Fruit fly (Drosophila melanogaster) whole organism, embryonic: ENCODE measurements around the gene Cat.
A peak's percentile ranks its signal among the peaks of the same experiment; 100 is the strongest.

Source experiments
- Adf1 ChIP-seq: fragments of 200-800 bp; sonication (Bioruptor generic); IDR thresholded peaks from 2 replicates; pipeline ENCODE4 v1.3.6; 2022; ENCODE audit warnings: missing biosample characterization, missing genetic modification characterization
- Asciz ChIP-seq: fragments of 200-800 bp; sonication (Bioruptor generic); optimal IDR thresholded peaks from 2 replicates; lab custom pipeline; 2017; ENCODE audit warnings: missing biosample characterization, mild to moderate bottlenecking, missing genetic modification characterization, missing genetic modification reagents
- Bteb2 ChIP-seq: fragments of 200-800 bp; sonication (Bioruptor generic); optimal IDR thresholded peaks from 2 replicates; lab custom pipeline; 2016; ENCODE audit warnings: missing biosample characterization, missing genetic modification characterization
- CG1024 ChIP-seq: fragments of 200-800 bp; sonication (Bioruptor generic); IDR thresholded peaks from 2 replicates; pipeline ENCODE4 v1.3.6; 2022; ENCODE audit warnings: missing biosample characterization, missing genetic modification characterization
- CG11247 ChIP-seq: fragments of 200-800 bp; sonication (Bioruptor generic); IDR thresholded peaks from 2 replicates; pipeline ENCODE4 v1.3.6; 2022; ENCODE audit warnings: missing biosample characterization, missing genetic modification characterization
- CG12104 ChIP-seq: fragments of 200-800 bp; sonication (Bioruptor generic); optimal IDR thresholded peaks from 3 replicates; lab custom pipeline; 2016; ENCODE audit warnings: missing biosample characterization, missing genetic modification characterization
- CG14050 ChIP-seq: fragments of 200-800 bp; sonication (Bioruptor generic); IDR thresholded peaks from 3 replicates; pipeline ENCODE4 v1.3.6; 2022; ENCODE audit warnings: missing biosample characterization, missing genetic modification characterization
- CG14710 ChIP-seq: fragments of 200-800 bp; sonication (Bioruptor generic); optimal IDR thresholded peaks from 3 replicates; lab custom pipeline; 2019; ENCODE audit warnings: missing biosample characterization, mild to moderate bottlenecking, missing genetic modification characterization, moderate library complexity
- CG15073 ChIP-seq: fragments of 200-800 bp; sonication (Bioruptor generic); optimal IDR thresholded peaks from 2 replicates; lab custom pipeline; 2016; ENCODE audit warnings: missing biosample characterization, missing genetic modification characterization
- CG1602 ChIP-seq: fragments of 200-800 bp; sonication (Bioruptor generic); optimal IDR thresholded peaks from 3 replicates; lab custom pipeline; 2016; ENCODE audit warnings: missing biosample characterization, missing genetic modification characterization
- CG16863 ChIP-seq: fragments of 200-800 bp; sonication (Bioruptor generic); optimal IDR thresholded peaks from 3 replicates; lab custom pipeline; 2016; ENCODE audit warnings: missing biosample characterization, missing genetic modification characterization
- CG17328 ChIP-seq: fragments of 200-800 bp; sonication (Bioruptor generic); IDR thresholded peaks from 2 replicates; pipeline ENCODE4 v1.3.6; 2022; ENCODE audit warnings: missing biosample characterization, missing genetic modification characterization
- CG2712 ChIP-seq: fragments of 200-800 bp; optimal IDR thresholded peaks from 3 replicates; lab custom pipeline; 2019; ENCODE audit warnings: missing biosample characterization, mild to moderate bottlenecking, missing genetic modification characterization, moderate library complexity
- CG32767 ChIP-seq: fragments of 200-800 bp; sonication (Bioruptor generic); IDR thresholded peaks from 2 replicates; pipeline ENCODE4 v1.3.6; 2022; ENCODE audit warnings: missing biosample characterization, missing genetic modification characterization
- CG7987 ChIP-seq: fragments of 200-800 bp; sonication (Bioruptor generic); optimal IDR thresholded peaks from 2 replicates; lab custom pipeline; 2018; ENCODE audit warnings: missing biosample characterization, mild to moderate bottlenecking, missing genetic modification characterization, moderate library complexity
- CG8089 ChIP-seq: fragments of 200-800 bp; sonication (Bioruptor generic); optimal IDR thresholded peaks from 3 replicates; lab custom pipeline; 2016; ENCODE audit warnings: missing biosample characterization, missing genetic modification characterization
- CG8924 ChIP-seq: fragments of 200-800 bp; optimal IDR thresholded peaks from 3 replicates; lab custom pipeline; 2019; ENCODE audit warnings: missing biosample characterization, mild to moderate bottlenecking, missing genetic modification characterization, moderate library complexity
- Chrac-16 ChIP-seq: fragments of 200-800 bp; sonication (Bioruptor generic); optimal IDR thresholded peaks from 3 replicates; lab custom pipeline; 2016; ENCODE audit warnings: missing biosample characterization, missing genetic modification characterization
- CrebB ChIP-seq: fragments of 200-800 bp; sonication (Bioruptor generic); optimal IDR thresholded peaks from 3 replicates; lab custom pipeline; 2018; ENCODE audit warnings: missing biosample characterization, mild to moderate bottlenecking, missing genetic modification characterization
- Deaf1 ChIP-seq: fragments of 200-800 bp; optimal IDR thresholded peaks from 3 replicates; lab custom pipeline; 2019; ENCODE audit warnings: missing biosample characterization, mild to moderate bottlenecking, missing genetic modification characterization, moderate library complexity
- Dref ChIP-seq: fragments of 200-800 bp; sonication (Bioruptor generic); IDR thresholded peaks from 2 replicates; pipeline ENCODE4 v1.3.6; 2022; ENCODE audit warnings: missing biosample characterization, missing genetic modification characterization
- Drgx ChIP-seq: fragments of 200-800 bp; sonication (Bioruptor generic); IDR thresholded peaks from 2 replicates; pipeline ENCODE4 v1.3.6; 2022; ENCODE audit warnings: missing biosample characterization, missing genetic modification characterization
- HHEX ChIP-seq: fragments of 200-800 bp; sonication (Bioruptor generic); optimal IDR thresholded peaks from 3 replicates; lab custom pipeline; 2017; ENCODE audit warnings: missing biosample characterization, mild to moderate bottlenecking, missing genetic modification characterization, missing genetic modification reagents
- Hr51 ChIP-seq, 2 experiments: fragments of 200-800 bp; sonication (Bioruptor generic); optimal IDR thresholded peaks; 2 replicates in 1 of 2; 3 replicates in 1 of 2; lab custom pipeline; 2016 to 2018; ENCODE audit warnings: missing biosample characterization in 2 of 2, missing genetic modification characterization in 2 of 2, mild to moderate bottlenecking in 1 of 2, moderate library complexity in 1 of 2
- Jarid2 ChIP-seq: fragments of 200-800 bp; sonication (Bioruptor generic); optimal IDR thresholded peaks from 3 replicates; lab custom pipeline; 2017; ENCODE audit warnings: mild to moderate bottlenecking, missing biosample characterization, missing genetic modification reagents, missing genetic modification characterization
- MTF-1 ChIP-seq: fragments of 200-800 bp; sonication (Bioruptor generic); optimal IDR thresholded peaks from 2 replicates; lab custom pipeline; 2018; ENCODE audit warnings: missing biosample characterization, mild to moderate bottlenecking, missing genetic modification characterization, borderline replicate concordance
- Mrtf ChIP-seq: fragments of 200-800 bp; sonication (Bioruptor generic); IDR thresholded peaks from 3 replicates; pipeline ENCODE4 v1.3.6; 2022; ENCODE audit warnings: missing biosample characterization, missing genetic modification characterization
- NK7.1 ChIP-seq: fragments of 200-800 bp; sonication (Bioruptor generic); optimal IDR thresholded peaks from 3 replicates; lab custom pipeline; 2016; ENCODE audit warnings: missing biosample characterization, missing genetic modification characterization
- PHDP ChIP-seq: fragments of 200-800 bp; sonication (Bioruptor generic); optimal IDR thresholded peaks from 3 replicates; lab custom pipeline; 2018; ENCODE audit warnings: missing biosample characterization, mild to moderate bottlenecking, missing genetic modification characterization, moderate library complexity
- Poxn ChIP-seq: fragments of 200-800 bp; sonication (Bioruptor generic); IDR thresholded peaks from 2 replicates; pipeline ENCODE4 v1.3.6; 2022; ENCODE audit warnings: missing biosample characterization, missing genetic modification characterization
- Xbp1 ChIP-seq: fragments of 200-800 bp; sonication (Bioruptor generic); optimal IDR thresholded peaks from 3 replicates; lab custom pipeline; 2016; ENCODE audit warnings: missing biosample characterization, mild to moderate bottlenecking, missing genetic modification characterization
- ato ChIP-seq: fragments of 200-800 bp; sonication (Bioruptor generic); IDR thresholded peaks from 2 replicates; pipeline ENCODE4 v1.3.6; 2022; ENCODE audit warnings: missing biosample characterization, missing genetic modification characterization; ENCODE audit not compliant: partially characterized antibody
- bab2 ChIP-seq: fragments of 200-800 bp; sonication (Bioruptor generic); optimal IDR thresholded peaks from 2 replicates; lab custom pipeline; 2016; ENCODE audit warnings: missing biosample characterization, missing genetic modification characterization
- bsh ChIP-seq, 2 experiments: fragments of 200-800 bp; sonication (Bioruptor generic); optimal IDR thresholded peaks; 2 replicates each; lab custom pipeline; 2017 to 2018; ENCODE audit warnings: mild to moderate bottlenecking in 2 of 2, missing biosample characterization in 2 of 2, missing genetic modification characterization in 2 of 2, moderate library complexity in 1 of 2
- cad ChIP-seq: fragments of >200 bp; optimal IDR thresholded peaks from 2 replicates; lab custom pipeline; 2017; ENCODE audit warnings: missing biosample characterization, missing genetic modification characterization
- crp ChIP-seq, 2 experiments: fragments of 200-800 bp; sonication (Bioruptor generic); optimal IDR thresholded peaks; 2 replicates in 1 of 2; 3 replicates in 1 of 2; lab custom pipeline; 2017; ENCODE audit warnings: missing biosample characterization in 2 of 2, missing genetic modification characterization in 2 of 2, mild to moderate bottlenecking in 1 of 2, moderate library complexity in 1 of 2
- dysf ChIP-seq: fragments of 200-800 bp; sonication (Bioruptor generic); IDR thresholded peaks from 3 replicates; pipeline ENCODE4 v1.3.6; 2022; ENCODE audit warnings: missing biosample characterization, missing genetic modification characterization
- hkb ChIP-seq, 2 experiments: fragments of 200-800 bp in 1 of 2; fragments of >200 bp in 1 of 2; sonication (Bioruptor generic) in 1 of 2; IDR thresholded peaks in 1 of 2; optimal IDR thresholded peaks in 1 of 2; 2 replicates each; pipeline versions ENCODE4 v1.3.6 to Lab custom; 2017 to 2022; ENCODE audit warnings: missing biosample characterization in 1 of 2, missing genetic modification characterization in 1 of 2
- insv ChIP-seq, 2 experiments: fragments of 200-800 bp; sonication (Bioruptor generic); optimal IDR thresholded peaks; 3 replicates each; lab custom pipeline; 2016 to 2018; ENCODE audit warnings: missing biosample characterization in 2 of 2, missing genetic modification characterization in 2 of 2
- jumu ChIP-seq: fragments of 200-800 bp; sonication (Bioruptor generic); optimal IDR thresholded peaks from 3 replicates; lab custom pipeline; 2016; ENCODE audit warnings: missing biosample characterization, missing genetic modification characterization
- repo ChIP-seq: fragments of 200-800 bp; sonication (Bioruptor generic); optimal IDR thresholded peaks from 2 replicates; lab custom pipeline; 2016; ENCODE audit warnings: missing biosample characterization, missing genetic modification characterization
- shn ChIP-seq: fragments of 200-800 bp; sonication (Bioruptor generic); optimal IDR thresholded peaks from 3 replicates; lab custom pipeline; 2016; ENCODE audit warnings: missing biosample characterization, missing genetic modification characterization
- sisA ChIP-seq: fragments of 200-800 bp; sonication (Bioruptor generic); IDR thresholded peaks from 2 replicates; pipeline ENCODE4 v1.3.6; 2022; ENCODE audit warnings: missing biosample characterization, missing genetic modification characterization
- so ChIP-seq: fragments of 200-800 bp; sonication (Bioruptor generic); IDR thresholded peaks from 3 replicates; pipeline ENCODE4 v1.3.6; 2022; ENCODE audit warnings: missing biosample characterization, missing genetic modification characterization
- ssp ChIP-seq: fragments of 200-800 bp; sonication (Bioruptor generic); IDR thresholded peaks from 2 replicates; pipeline ENCODE4 v1.3.6; 2022; ENCODE audit warnings: missing biosample characterization, missing genetic modification characterization
- tap ChIP-seq: fragments of 200-800 bp; optimal IDR thresholded peaks from 3 replicates; lab custom pipeline; 2019; ENCODE audit warnings: missing biosample characterization, mild to moderate bottlenecking, missing genetic modification characterization, moderate library complexity
- toy ChIP-seq: fragments of 200-800 bp; sonication (Bioruptor generic); IDR thresholded peaks from 2 replicates; pipeline ENCODE4 v1.3.6; 2022; ENCODE audit warnings: missing biosample characterization, missing genetic modification characterization
- wor ChIP-seq: fragments of 200-800 bp; sonication (Bioruptor generic); IDR thresholded peaks from 2 replicates; pipeline ENCODE4 v1.3.6; 2022; ENCODE audit warnings: missing biosample characterization, missing genetic modification characterization

Gene Cat

DNA sequence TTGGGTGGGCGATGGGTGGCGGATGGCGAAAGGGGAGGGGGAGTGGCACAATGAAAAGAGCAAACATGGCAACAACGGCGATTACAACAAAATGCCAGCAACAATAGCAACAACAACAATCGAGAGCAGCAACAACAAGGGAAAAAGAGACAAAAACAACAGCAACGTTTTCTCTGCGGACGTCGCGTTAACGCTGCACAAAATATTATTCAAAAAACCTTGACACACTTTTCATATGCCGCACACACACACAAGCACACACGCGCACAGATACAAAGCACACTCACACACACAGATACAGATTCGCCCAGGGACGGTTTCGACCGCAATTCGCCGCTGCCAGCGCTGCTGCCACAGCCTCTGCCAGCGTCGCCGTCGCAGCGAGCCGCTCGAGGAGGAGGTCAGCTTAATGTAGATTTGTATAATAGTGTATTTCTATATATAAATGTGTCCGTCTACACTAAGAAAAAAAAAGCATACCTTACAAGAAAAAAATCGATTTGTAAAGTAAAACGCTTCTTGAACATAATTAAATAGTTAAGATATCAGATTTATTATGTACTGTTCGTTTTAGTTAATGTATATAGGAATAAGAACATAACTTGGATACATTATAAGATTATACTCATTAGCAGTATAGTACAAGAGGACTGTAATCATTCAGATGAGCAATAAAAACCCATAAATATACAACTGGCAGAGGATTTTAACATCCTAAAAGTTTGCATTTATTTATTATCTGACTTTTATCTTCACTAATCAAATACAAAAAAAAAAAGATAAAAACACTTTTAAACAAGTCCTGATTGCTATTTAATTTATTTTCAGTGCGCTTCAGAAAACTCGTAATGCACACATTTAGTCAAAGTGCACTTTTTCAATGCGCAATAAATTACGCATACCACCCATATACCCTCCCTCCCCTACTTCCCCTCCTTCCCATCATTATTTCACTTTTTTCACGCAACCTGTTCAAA is 40.5 kb upstream of the Cat start (continued):
- TF ChIP-seq crp (GFP tag; optimal IDR thresholded peaks at IDR 0.05; lab: Kevin White, UChicago), result no peak
- peak; percentile 6 for TF ChIP-seq CG8924 (tag; lab: Kevin White, UChicago)
- TF ChIP-seq tap (tag; lab: Kevin White, UChicago), result peak; percentile 42
- TF ChIP-seq ssp (GFP tag; lab: Robert Waterston, UW), result peak; percentile 34; the same call in 1 of the 2 replicates
- TF ChIP-seq CG8089, result no peak
- TF ChIP-seq Deaf1 (tag; lab: Kevin White, UChicago), result peak; percentile 47
- TF ChIP-seq Drgx (GFP tag; lab: Robert Waterston, UW), result peak; percentile 7; the same call in 1 of the 2 replicates
- 0 out of 2 replicates have a peak, but pooled peaks have one; percentile 35 for TF ChIP-seq CG11247 (GFP tag; lab: Robert Waterston, UW)
- no peak for TF ChIP-seq cad (GFP tag; lab: Kevin White, UChicago)
- no peak for TF ChIP-seq shn
- 0 out of 3 replicates have a peak, but pooled peaks have one; percentile 34 for TF ChIP-seq Mrtf (GFP tag; lab: Robert Waterston, UW)
- TF ChIP-seq CG17328 (GFP tag; lab: Robert Waterston, UW), result peak; percentile 33; the same call in 1 of the 2 replicates
- TF ChIP-seq HHEX, result peak; percentile 27
- peak; percentile 98 for TF ChIP-seq Adf1 (GFP tag; lab: Robert Waterston, UW)
- TF ChIP-seq insv (GFP tag; optimal IDR thresholded peaks at IDR 0.05; lab: Kevin White, UChicago), result no peak
- no peak for TF ChIP-seq Dref (GFP tag; lab: Robert Waterston, UW)
- peak; percentile 1 for TF ChIP-seq NK7.1 (GFP tag; lab: Kevin White, UChicago)
- no peak; the same call in 2 of the 3 replicates for TF ChIP-seq so (GFP tag; lab: Robert Waterston, UW)
- TF ChIP-seq bsh (GFP tag; optimal IDR thresholded peaks at IDR 0.05; lab: Kevin White, UChicago), result no peak
- no peak for TF ChIP-seq CG14710 (tag; lab: Kevin White, UChicago)
- TF ChIP-seq CG32767 (GFP tag; lab: Robert Waterston, UW), result peak; percentile 44; the same call in 1 of the 2 replicates
- TF ChIP-seq CG1602 (GFP tag; lab: Kevin White, UChicago), result peak; percentile 3
- no peak for TF ChIP-seq Bteb2 (GFP tag; lab: Kevin White, UChicago)
- peak; percentile 45 for TF ChIP-seq sisA
- TF ChIP-seq repo, result no peak
- peak; percentile 39 for TF ChIP-seq CG2712
- TF ChIP-seq MTF-1 (GFP tag; lab: Kevin White, UChicago), result no peak
- no peak for TF ChIP-seq jumu (GFP tag; lab: Kevin White, UChicago)
- peak; percentile 73 for TF ChIP-seq dysf
- TF ChIP-seq CG16863 (GFP tag; lab: Kevin White, UChicago), result peak; percentile 1
- peak; percentile 47; the same call in 2 of the 3 replicates for TF ChIP-seq CG14050
- TF ChIP-seq toy (GFP tag; lab: Robert Waterston, UW), result no peak
- peak; percentile 50 for TF ChIP-seq Xbp1 (GFP tag; lab: Kevin White, UChicago)
- peak in 1 of 2 experiments; percentile 93 for TF ChIP-seq Hr51 (GFP tag; optimal IDR thresholded peaks at IDR 0.05; lab: Kevin White, UChicago)
- TF ChIP-seq Jarid2 (GFP tag; lab: Kevin White, UChicago), result no peak
- TF ChIP-seq CG15073, result no peak
- TF ChIP-seq CG7987 (GFP tag; lab: Kevin White, UChicago), result no peak
- TF ChIP-seq hkb (optimal IDR thresholded peaks at IDR 0.05; lab: Kevin White, UChicago), result no peak
- TF ChIP-seq hkb (GFP tag; IDR thresholded peaks at IDR 0.05; lab: Robert Waterston, UW), result peak; percentile 56
- no peak for TF ChIP-seq Poxn (GFP tag; lab: Robert Waterston, UW)
- peak; percentile 39 for TF ChIP-seq bab2 (GFP tag; lab: Kevin White, UChicago)
- peak; percentile 56 for TF ChIP-seq PHDP
- peak; percentile 32 for TF ChIP-seq Chrac-16
- TF ChIP-seq CrebB (tag; lab: Kevin White, UChicago), result no peak
- no peak for TF ChIP-seq CG1024 (GFP tag; lab: Robert Waterston, UW)
- peak; percentile 43 for TF ChIP-seq Asciz (GFP tag; lab: Kevin White, UChicago)
- peak; percentile 26 for TF ChIP-seq CG12104
- TF ChIP-seq wor (GFP tag; lab: Robert Waterston, UW), result peak; percentile 57
- no peak for TF ChIP-seq ato (GFP tag; lab: Robert Waterston, UW)
